Fruit fly (Drosophila melanogaster): ENCODE data around the gene CG12024.

Gene CG12024

dm6 chr3L:1821140-1821539, 35.8 kb upstream of the CG12024 start:
- TF ChIP-seq dsx (GFP tag; optimal IDR thresholded peaks at IDR 0.05; ENCODE audit: poor library complexity, severe bottlenecking) = peak; percentile 9
- no peak for TF ChIP-seq svp (GFP tag)
- 0 out of 3 replicates have a peak, but pooled peaks have one; percentile 21 for TF ChIP-seq eg (GFP tag; IDR thresholded peaks at IDR 0.05)
- no peak for TF ChIP-seq Smox (GFP tag; optimal IDR thresholded peaks at IDR 0.05)
- TF ChIP-seq ss (GFP tag; optimal IDR thresholded peaks at IDR 0.05) = peak; percentile 26 to 54
- peak; percentile 87 for TF ChIP-seq CG1621 (tag; optimal IDR thresholded peaks at IDR 0.05)

dm6 chr3L:1822365-1822764, 34.6 kb upstream of the CG12024 start:
- no peak for TF ChIP-seq dac (GFP tag; optimal IDR thresholded peaks at IDR 0.05)
- peak; percentile 21 for TF ChIP-seq CG6808 (GFP tag; optimal IDR thresholded peaks at IDR 0.05)
- peak in 1 of 2 experiments; percentile 5 for TF ChIP-seq salr (GFP tag; optimal IDR thresholded peaks at IDR 0.05)
- no peak for TF ChIP-seq CG10631 (GFP tag; optimal IDR thresholded peaks at IDR 0.05)
- no peak for TF ChIP-seq CG4318 (GFP tag; optimal IDR thresholded peaks at IDR 0.05)
- TF ChIP-seq CG6854 (GFP tag; optimal IDR thresholded peaks at IDR 0.05) = peak; percentile 59
- peak in 1 of 2 experiments; percentile 70 for TF ChIP-seq ss (GFP tag; optimal IDR thresholded peaks at IDR 0.05)

DNA sequence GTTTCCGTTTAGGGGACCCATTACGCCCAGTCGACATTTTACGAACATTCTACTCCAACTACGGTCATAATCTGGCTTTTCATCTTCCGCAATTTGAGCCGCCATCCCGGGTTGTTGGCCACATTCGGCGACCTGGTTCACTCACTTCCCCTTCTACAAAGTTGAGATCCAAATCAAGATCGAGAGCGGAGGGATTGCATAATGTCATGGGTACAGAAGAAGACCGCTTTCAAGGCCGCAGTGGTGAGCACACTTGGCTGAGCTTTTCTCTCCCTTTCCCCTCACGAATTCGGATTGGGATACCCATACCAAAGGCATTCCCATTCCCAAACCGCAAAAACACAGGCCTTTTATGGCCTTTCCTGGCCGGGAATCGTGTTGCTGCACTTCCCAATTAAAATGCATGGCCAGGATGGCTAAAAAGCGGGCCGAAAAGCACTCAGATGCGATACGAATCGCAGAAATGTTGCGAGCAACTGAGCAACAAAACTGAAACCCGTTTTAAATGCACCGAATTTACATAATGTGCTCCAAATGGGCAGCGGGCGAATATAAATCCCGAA, 29.1 kb upstream of the CG12024 start:
- TF ChIP-seq CG1621 (tag; optimal IDR thresholded peaks at IDR 0.05) (peak; percentile 22), dsx (GFP tag; optimal IDR thresholded peaks at IDR 0.05; ENCODE audit: poor library complexity, severe bottlenecking) (peak; percentile 6), ss (GFP tag; optimal IDR thresholded peaks at IDR 0.05) (peak in 1 of 2 experiments; percentile 20), vri (GFP tag; optimal IDR thresholded peaks at IDR 0.05) (peak; percentile 93), Blimp-1 (GFP tag; optimal IDR thresholded peaks at IDR 0.05) (peak; percentile 58), CG6163 (GFP tag; IDR thresholded peaks at IDR 0.05) (peak; percentile 54; the same call in 2 of the 3 replicates), CG8319 (GFP tag; optimal IDR thresholded peaks at IDR 0.05) (no peak), CG3032 (tag; optimal IDR thresholded peaks at IDR 0.05) (no peak), Lpt (GFP tag; optimal IDR thresholded peaks at IDR 0.05) (no peak), CG9139 (GFP tag; optimal IDR thresholded peaks at IDR 0.05) (no peak), CG8119 (GFP tag; IDR thresholded peaks at IDR 0.05) (no peak), CG6854 (GFP tag; optimal IDR thresholded peaks at IDR 0.05) (peak; percentile 67), Eip75B (GFP tag; optimal IDR thresholded peaks at IDR 0.05) (peak; percentile 32), Hr39 (GFP tag; optimal IDR thresholded peaks at IDR 0.05) (peak; percentile 10), Smox (GFP tag; optimal IDR thresholded peaks at IDR 0.05) (no peak), CG11762 (GFP tag; optimal IDR thresholded peaks at IDR 0.05; ENCODE audit: insufficient read depth) (no peak), Eip78C (GFP tag) (peak; percentile 52), CG15336 (GFP tag; IDR thresholded peaks at IDR 0.05) (no peak)

DNA sequence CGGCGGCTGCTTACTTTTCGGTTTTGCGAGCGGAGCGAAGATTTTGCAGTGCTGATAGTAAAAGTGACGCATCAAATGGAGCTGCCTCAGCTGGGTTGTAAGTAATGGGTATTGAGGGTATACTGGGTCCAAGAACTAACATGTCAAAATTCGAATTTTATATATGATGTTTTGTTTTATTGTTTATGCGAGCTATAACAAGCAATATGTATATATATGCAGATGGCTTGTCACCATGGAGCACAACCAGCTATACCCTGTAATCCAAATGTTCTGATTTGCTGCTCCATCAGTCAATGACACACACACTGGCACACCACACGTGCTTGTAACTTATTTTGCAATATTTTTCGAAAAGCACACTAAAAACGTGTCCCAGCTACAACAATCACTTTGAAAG, 27.4 kb upstream of the CG12024 start:
- TF ChIP-seq Sox14 (GFP tag; optimal IDR thresholded peaks at IDR 0.05) (peak; percentile 80), Sox102F (GFP tag; optimal IDR thresholded peaks at IDR 0.05) (peak; percentile 69), CG31627 (GFP tag; optimal IDR thresholded peaks at IDR 0.05) (peak; percentile 73), CG8319 (GFP tag; optimal IDR thresholded peaks at IDR 0.05) (no peak), eg (GFP tag; IDR thresholded peaks at IDR 0.05) (peak; percentile 87), Eip93F (GFP tag; optimal IDR thresholded peaks at IDR 0.05) (no peak), OdsH (GFP tag; optimal IDR thresholded peaks at IDR 0.05) (peak; percentile 77), Sox15 (GFP tag; optimal IDR thresholded peaks at IDR 0.05) (peak; percentile 28), CG11902 (GFP tag; optimal IDR thresholded peaks at IDR 0.05) (no peak), lz (GFP tag; optimal IDR thresholded peaks at IDR 0.05) (peak; percentile 71), dac (GFP tag; optimal IDR thresholded peaks at IDR 0.05) (peak; percentile 9), vri (GFP tag; optimal IDR thresholded peaks at IDR 0.05) (peak; percentile 59), Eip75B (GFP tag; optimal IDR thresholded peaks at IDR 0.05) (peak; percentile 62), CG1621 (tag; optimal IDR thresholded peaks at IDR 0.05) (peak; percentile 30), Hr38 (GFP tag; optimal IDR thresholded peaks at IDR 0.05) (no peak), esn (GFP tag; optimal IDR thresholded peaks at IDR 0.05) (peak; percentile 70), CG11294 (GFP tag; IDR thresholded peaks at IDR 0.05) (peak; percentile 74), topi (GFP tag; optimal IDR thresholded peaks at IDR 0.05) (peak; percentile 60), CG32006 (GFP tag; optimal IDR thresholded peaks at IDR 0.05) (peak; percentile 71), Ets21C (GFP tag; optimal IDR thresholded peaks at IDR 0.05) (peak; percentile 47), CG34406 (GFP tag; optimal IDR thresholded peaks at IDR 0.05) (peak; percentile 51), Met (GFP tag; optimal IDR thresholded peaks at IDR 0.05) (peak; percentile 79), CG11762 (GFP tag; optimal IDR thresholded peaks at IDR 0.05; ENCODE audit: insufficient read depth) (peak; percentile 34), CG10669 (GFP tag; optimal IDR thresholded peaks at IDR 0.05) (peak; percentile 4), CG6163 (GFP tag; IDR thresholded peaks at IDR 0.05) (peak; percentile 84), net (GFP tag; optimal IDR thresholded peaks at IDR 0.05) (peak; percentile 74), Hr4 (GFP tag; optimal IDR thresholded peaks at IDR 0.05) (peak; percentile 56), Eip78C (GFP tag) (peak; percentile 83)

Data from whole organism, prepupa.